Worm (Caenorhabditis elegans) whole organism, L4 larva: ENCODE data around the gene D1025.10.
A peak's percentile ranks its signal among the peaks of the same experiment; 100 is the strongest.

Source experiments
- D1046.2 ChIP-seq: fragments of 200-800 bp; sonication (Bioruptor generic); IDR thresholded peaks from 2 replicates; pipeline ENCODE4 v1.3.6; 2022; ENCODE audit warnings: missing genetic modification characterization, missing compliant biosample characterization
- F10B5.3 ChIP-seq: sonication (generic microtip); optimal IDR thresholded peaks from 2 replicates; lab custom pipeline; 2016; ENCODE audit warnings: mild to moderate bottlenecking, missing genetic modification characterization, missing compliant biosample characterization
- F37D6.2 ChIP-seq: sonication (generic microtip); optimal IDR thresholded peaks from 2 replicates; lab custom pipeline; 2016; ENCODE audit warnings: mild to moderate bottlenecking, missing genetic modification characterization, missing compliant biosample characterization
- F49E8.2 ChIP-seq: sonication (generic microtip); optimal IDR thresholded peaks from 2 replicates; lab custom pipeline; 2016; ENCODE audit warnings: missing compliant biosample characterization, mild to moderate bottlenecking, missing genetic modification characterization, borderline replicate concordance
- T20F7.1 ChIP-seq: fragments of 200-800 bp; sonication (Bioruptor generic); optimal IDR thresholded peaks from 2 replicates; lab custom pipeline; 2018; ENCODE audit warnings: mild to moderate bottlenecking, missing genetic modification characterization, missing compliant biosample characterization
- T26A8.4 ChIP-seq: fragments of 200-800 bp; sonication (Bioruptor generic); IDR thresholded peaks from 2 replicates; pipeline ENCODE4 v1.3.6; 2022; ENCODE audit warnings: missing genetic modification characterization, missing compliant biosample characterization
- Y105C5A.15 ChIP-seq: fragments of 200-800 bp; sonication (Bioruptor generic); IDR thresholded peaks from 2 replicates; pipeline ENCODE4 v1.3.6; 2022; ENCODE audit warnings: missing genetic modification characterization, missing compliant biosample characterization
- Y75B8A.6 ChIP-seq: fragments of 200-800 bp; sonication (Bioruptor generic); IDR thresholded peaks from 2 replicates; pipeline ENCODE4 v1.3.6; 2022; ENCODE audit warnings: missing genetic modification reagents, missing genetic modification characterization, missing compliant biosample characterization
- ZK337.2 ChIP-seq: fragments of 200-800 bp; sonication (Bioruptor generic); IDR thresholded peaks from 2 replicates; pipeline ENCODE4 v1.3.6; 2022; ENCODE audit warnings: missing genetic modification reagents, missing genetic modification characterization, missing compliant biosample characterization
- aly-2 ChIP-seq: sonication (generic microtip); optimal IDR thresholded peaks from 2 replicates; lab custom pipeline; 2018; ENCODE audit warnings: missing biosample characterization, missing genetic modification characterization
- ama-1 ChIP-seq: fragments of 150-350 bp; optimal IDR thresholded peaks from 2 replicates; lab custom pipeline; 2014; ENCODE audit warnings: inconsistent platforms, mixed read lengths
- ceh-32 ChIP-seq: sonication (generic microtip); optimal IDR thresholded peaks from 2 replicates; lab custom pipeline; 2016; ENCODE audit warnings: mild to moderate bottlenecking, missing genetic modification characterization, missing compliant biosample characterization; ENCODE audit not compliant: poor library complexity
- ceh-44 ChIP-seq: fragments of 200-800 bp; sonication (Bioruptor generic); IDR thresholded peaks from 2 replicates; pipeline ENCODE4 v1.3.6; 2022; ENCODE audit warnings: missing genetic modification reagents, missing genetic modification characterization, missing compliant biosample characterization
- ceh-62 ChIP-seq: sonication (generic microtip); optimal IDR thresholded peaks from 2 replicates; lab custom pipeline; 2017; ENCODE audit warnings: missing biosample characterization, missing genetic modification characterization
- daf-8 ChIP-seq: fragments of 200-800 bp; sonication (Bioruptor generic); IDR thresholded peaks from 2 replicates; pipeline ENCODE4 v1.3.6; 2022; ENCODE audit warnings: missing genetic modification characterization, missing compliant biosample characterization
- dmd-6 ChIP-seq: fragments of 200-800 bp; sonication (Bioruptor generic); IDR thresholded peaks from 2 replicates; pipeline ENCODE4 v1.3.6; 2022; ENCODE audit warnings: missing genetic modification reagents, missing genetic modification characterization, missing compliant biosample characterization
- dpl-1 ChIP-seq: fragments of 150-350 bp; optimal IDR thresholded peaks from 2 replicates; lab custom pipeline; 2014; ENCODE audit warnings: missing biosample characterization, missing genetic modification reagents, missing genetic modification characterization
- duxl-1 ChIP-seq: sonication (generic microtip); optimal IDR thresholded peaks from 2 replicates; lab custom pipeline; 2016; ENCODE audit warnings: mild to moderate bottlenecking, missing genetic modification characterization, moderate library complexity, missing compliant biosample characterization; ENCODE audit not compliant: poor library complexity
- egl-27 ChIP-seq: sonication (generic microtip); optimal IDR thresholded peaks from 3 replicates; lab custom pipeline; 2017; ENCODE audit warnings: missing biosample characterization, missing genetic modification reagents, missing genetic modification characterization
- egl-43 ChIP-seq: fragments of 200-800 bp; sonication (Bioruptor generic); IDR thresholded peaks from 2 replicates; pipeline ENCODE4 v1.3.6; 2022; ENCODE audit warnings: missing genetic modification reagents, missing genetic modification characterization, missing compliant biosample characterization
- fos-1 ChIP-seq: fragments of 150-350 bp; optimal IDR thresholded peaks from 2 replicates; lab custom pipeline; 2014; ENCODE audit warnings: missing biosample characterization, missing genetic modification characterization
- gei-8 ChIP-seq: fragments of 200-800 bp; sonication (Bioruptor generic); optimal IDR thresholded peaks from 2 replicates; lab custom pipeline; 2018; ENCODE audit warnings: mild to moderate bottlenecking, missing genetic modification characterization, missing compliant biosample characterization
- hlh-30 ChIP-seq: sonication (generic microtip); optimal IDR thresholded peaks from 2 replicates; lab custom pipeline; 2017; ENCODE audit warnings: antibody characterized with exemption, mild to moderate bottlenecking, missing genetic modification characterization, missing compliant biosample characterization; ENCODE audit not compliant: insufficient read depth
- hmg-1.1 ChIP-seq: fragments of 200-800 bp; sonication (Bioruptor generic); IDR thresholded peaks from 2 replicates; pipeline ENCODE4 v1.3.6; 2022; ENCODE audit warnings: missing genetic modification reagents, missing genetic modification characterization, missing compliant biosample characterization
- lim-7 ChIP-seq: fragments of 200-800 bp; sonication (Bioruptor generic); IDR thresholded peaks from 2 replicates; pipeline ENCODE4 v1.3.6; 2022; ENCODE audit warnings: missing genetic modification characterization, missing compliant biosample characterization
- lin-1 ChIP-seq: fragments of 200-800 bp; sonication (Bioruptor generic); IDR thresholded peaks from 2 replicates; pipeline ENCODE4 v1.3.6; 2022; ENCODE audit warnings: missing genetic modification reagents, missing genetic modification characterization, missing compliant biosample characterization
- lin-13 ChIP-seq: fragments of 150-350 bp; optimal IDR thresholded peaks from 2 replicates; lab custom pipeline; 2014; ENCODE audit warnings: missing biosample characterization, missing genetic modification reagents, missing genetic modification characterization
- lin-29 ChIP-seq: fragments of 200-800 bp; sonication (Bioruptor generic); IDR thresholded peaks from 2 replicates; pipeline ENCODE4 v1.3.6; 2022; ENCODE audit warnings: missing genetic modification reagents, missing genetic modification characterization, missing compliant biosample characterization
- lin-38 ChIP-seq: fragments of 200-800 bp; sonication (Bioruptor generic); IDR thresholded peaks from 2 replicates; pipeline ENCODE4 v1.3.6; 2022; ENCODE audit warnings: missing genetic modification reagents, missing genetic modification characterization, missing compliant biosample characterization
- lir-3 ChIP-seq: sonication (generic microtip); optimal IDR thresholded peaks from 2 replicates; lab custom pipeline; 2016; ENCODE audit warnings: mild to moderate bottlenecking, missing genetic modification characterization, missing compliant biosample characterization
- madf-5 ChIP-seq, 2 experiments: fragments of 200-800 bp; sonication (Bioruptor generic); IDR thresholded peaks; 2 replicates each; pipeline ENCODE4 v1.3.6; 2022; ENCODE audit warnings: missing compliant biosample characterization in 2 of 2, missing genetic modification characterization in 2 of 2
- madf-9 ChIP-seq: fragments of 200-800 bp; sonication (Bioruptor generic); conservative IDR thresholded peaks from 2 replicates; pipeline ENCODE4 v1.3.6; 2022; ENCODE audit warnings: missing genetic modification reagents, missing genetic modification characterization, missing compliant biosample characterization
- mdl-1 ChIP-seq, 2 experiments: fragments of 150-350 bp in 1 of 2; sonication (generic microtip) in 1 of 2; optimal IDR thresholded peaks; 2 replicates each; lab custom pipeline; 2014 to 2017; ENCODE audit warnings: missing biosample characterization in 2 of 2, missing genetic modification characterization in 2 of 2
- mep-1 ChIP-seq: fragments of 150-350 bp; sonication (generic microtip); optimal IDR thresholded peaks from 3 replicates; lab custom pipeline; 2014; ENCODE audit warnings: missing biosample characterization, missing genetic modification characterization
- mxl-2 ChIP-seq: fragments of 200-800 bp; sonication (Bioruptor generic); conservative IDR thresholded peaks from 2 replicates; pipeline ENCODE4 v1.3.6; 2022; ENCODE audit warnings: missing genetic modification reagents, missing genetic modification characterization, missing compliant biosample characterization
- nhr-11 ChIP-seq: fragments of 150-350 bp; optimal IDR thresholded peaks from 2 replicates; lab custom pipeline; 2014; ENCODE audit warnings: missing biosample characterization, missing genetic modification characterization
- nhr-111 ChIP-seq: fragments of 200-800 bp; sonication (Bioruptor generic); optimal IDR thresholded peaks from 2 replicates; lab custom pipeline; 2018; ENCODE audit warnings: mild to moderate bottlenecking, missing genetic modification characterization, missing compliant biosample characterization
- nhr-237 ChIP-seq: sonication (generic microtip); optimal IDR thresholded peaks from 2 replicates; lab custom pipeline; 2017; ENCODE audit warnings: missing biosample characterization, missing genetic modification characterization
- nhr-25 ChIP-seq: sonication (generic microtip); optimal IDR thresholded peaks from 2 replicates; lab custom pipeline; 2017; ENCODE audit warnings: missing genetic modification characterization, mild to moderate bottlenecking, missing compliant biosample characterization, antibody characterized with exemption, moderate library complexity, borderline replicate concordance; ENCODE audit not compliant: insufficient read depth
- nhr-48 ChIP-seq: sonication (generic microtip); optimal IDR thresholded peaks from 2 replicates; lab custom pipeline; 2016; ENCODE audit warnings: mild to moderate bottlenecking, missing genetic modification characterization, missing compliant biosample characterization
- nhr-6 ChIP-seq: fragments of 150-350 bp; optimal IDR thresholded peaks from 2 replicates; lab custom pipeline; 2014; ENCODE audit warnings: missing biosample characterization, missing genetic modification characterization
- nhr-76 ChIP-seq: fragments of 150-350 bp; optimal IDR thresholded peaks from 2 replicates; lab custom pipeline; 2014; ENCODE audit warnings: missing biosample characterization, missing genetic modification characterization
- nhr-77 ChIP-seq: fragments of 150-350 bp; optimal IDR thresholded peaks from 2 replicates; lab custom pipeline; 2014; ENCODE audit warnings: missing biosample characterization, missing genetic modification characterization
- php-3 ChIP-seq: fragments of 200-800 bp; sonication (Bioruptor generic); IDR thresholded peaks from 2 replicates; pipeline ENCODE4 v1.3.6; 2022; ENCODE audit warnings: missing genetic modification reagents, missing genetic modification characterization, missing compliant biosample characterization
- rbr-2 ChIP-seq: sonication (generic microtip); optimal IDR thresholded peaks from 2 replicates; lab custom pipeline; 2016; ENCODE audit warnings: missing genotype, missing genetic modification characterization, missing compliant biosample characterization
- set-16 ChIP-seq: fragments of 200-800 bp; sonication (Bioruptor generic); IDR thresholded peaks from 2 replicates; pipeline ENCODE4 v1.3.6; 2022; ENCODE audit warnings: missing genetic modification reagents, missing genetic modification characterization, missing compliant biosample characterization
- tra-1 ChIP-seq: fragments of 200-800 bp; sonication (Bioruptor generic); IDR thresholded peaks from 2 replicates; pipeline ENCODE4 v1.3.6; 2022; ENCODE audit warnings: missing genetic modification reagents, missing genetic modification characterization, missing compliant biosample characterization
- unc-130 ChIP-seq: sonication (generic microtip); optimal IDR thresholded peaks from 2 replicates; lab custom pipeline; 2016; ENCODE audit warnings: missing genetic modification reagents, missing genetic modification characterization, missing compliant biosample characterization
- unc-62 ChIP-seq, 3 experiments: fragments of 150-350 bp in 1 of 3; sonication (generic microtip); optimal IDR thresholded peaks in 2 of 3; peaks in 1 of 3; 1 replicate in 1 of 3; 2 replicates in 2 of 3; lab custom pipeline; 2014 to 2017; ENCODE audit warnings: missing biosample characterization in 3 of 3, missing genetic modification characterization in 3 of 3, missing genetic modification reagents in 3 of 3, missing genotype in 1 of 3
- zag-1 ChIP-seq: fragments of 150-350 bp; optimal IDR thresholded peaks from 2 replicates; lab custom pipeline; 2014; ENCODE audit warnings: missing biosample characterization, missing genetic modification characterization
- zip-2 ChIP-seq: fragments of 150-350 bp; optimal IDR thresholded peaks from 2 replicates; lab custom pipeline; 2014; ENCODE audit warnings: missing biosample characterization, missing genetic modification characterization

D1025.10 gene

DNA sequence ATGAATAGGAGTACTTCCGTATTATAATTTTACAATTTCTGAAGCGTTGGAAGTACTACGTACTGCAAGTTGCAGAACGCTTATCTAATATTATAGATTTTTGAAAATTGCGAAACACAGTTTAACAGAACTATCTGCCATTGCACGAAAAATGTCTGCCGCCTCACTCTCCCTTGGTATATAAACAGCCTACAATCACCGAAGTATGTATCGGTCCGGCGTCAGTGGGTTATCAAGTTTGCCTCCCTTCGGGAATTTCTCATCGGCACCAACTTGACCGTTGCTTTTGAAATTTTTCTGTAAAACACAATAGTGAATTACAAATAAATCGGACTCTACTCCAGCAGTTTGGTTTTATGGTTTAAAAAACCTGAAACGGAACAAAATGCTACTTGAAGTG lies 39.3 kb upstream of the D1025.10 start (continued):
- TF ChIP-seq Y75B8A.6 (GFP tag; lab: Robert Waterston, UW) (no peak), ceh-62 (no peak), ama-1 (lab: Kevin White, UChicago) (no peak), T26A8.4 (GFP tag; lab: Robert Waterston, UW) (no peak; the same call in 1 of the 2 replicates), aly-2 (tag; lab: Kevin White, UChicago) (no peak), tra-1 (GFP tag; lab: Robert Waterston, UW) (peak; percentile 26; the same call in 1 of the 2 replicates), lin-13 (no peak), lim-7 (GFP tag; lab: Robert Waterston, UW) (peak; percentile 63; the same call in 1 of the 2 replicates), lir-3 (tag; lab: Kevin White, UChicago) (no peak), ZK337.2 (GFP tag; lab: Robert Waterston, UW) (no peak), duxl-1 (tag; lab: Kevin White, UChicago) (no peak), nhr-11 (tag; lab: Kevin White, UChicago) (no peak), ceh-32 (tag; lab: Kevin White, UChicago) (no peak), madf-9 (no peak), Y105C5A.15 (GFP tag; lab: Robert Waterston, UW) (peak; percentile 79; the same call in 1 of the 2 replicates), mdl-1 (tag; optimal IDR thresholded peaks at IDR 0.05; lab: Kevin White, UChicago) (no peak), nhr-6 (tag; lab: Kevin White, UChicago) (no peak), madf-5 (GFP tag; IDR thresholded peaks at IDR 0.05; lab: Robert Waterston, UW) (no peak), nhr-25 (no peak), dmd-6 (peak; percentile 30), nhr-237 (tag; lab: Kevin White, UChicago) (no peak), nhr-76 (tag; lab: Kevin White, UChicago) (no peak), unc-62 (GFP tag; optimal IDR thresholded peaks at IDR 0.05 in 1 of 2; lab: Kevin White, UChicago) (no peak), unc-62 (tag; optimal IDR thresholded peaks at IDR 0.05; lab: Kevin White, UChicago) (no peak), hmg-1.1 (GFP tag; lab: Robert Waterston, UW) (peak; percentile 47; the same call in 1 of the 2 replicates), egl-27 (tag; lab: Kevin White, UChicago) (no peak), nhr-77 (tag; lab: Kevin White, UChicago) (no peak), F49E8.2 (tag; lab: Kevin White, UChicago) (no peak), F10B5.3 (no peak), mep-1 (tag; lab: Kevin White, UChicago) (no peak), gei-8 (no peak), ceh-44 (GFP tag; lab: Robert Waterston, UW) (0 out of 2 replicates have a peak, but pooled peaks have one; percentile 20), T20F7.1 (GFP tag; lab: Kevin White, UChicago) (no peak), nhr-111 (GFP tag; lab: Kevin White, UChicago) (no peak), php-3 (GFP tag; lab: Robert Waterston, UW) (no peak), lin-38 (GFP tag; lab: Robert Waterston, UW) (no peak; the same call in 1 of the 2 replicates), zag-1 (no peak), egl-43 (0 out of 2 replicates have a peak, but pooled peaks have one; percentile 44), rbr-2 (tag; lab: Kevin White, UChicago) (no peak), nhr-48 (tag; lab: Kevin White, UChicago) (no peak), lin-29 (GFP tag; lab: Robert Waterston, UW) (no peak), mxl-2 (GFP tag; lab: Robert Waterston, UW) (no peak), F37D6.2 (no peak), fos-1 (tag; lab: Kevin White, UChicago) (no peak), set-16 (GFP tag; lab: Robert Waterston, UW) (no peak), daf-8 (GFP tag; lab: Robert Waterston, UW) (peak; percentile 46; the same call in 1 of the 2 replicates), hlh-30 (tag; lab: Kevin White, UChicago) (no peak), zip-2 (tag; lab: Kevin White, UChicago) (no peak), unc-130 (GFP tag; lab: Kevin White, UChicago) (no peak), lin-1 (GFP tag; lab: Robert Waterston, UW) (no peak), dpl-1 (no peak), D1046.2 (GFP tag; lab: Robert Waterston, UW) (no peak)
